Worm (Caenorhabditis elegans): Measurements from ENCODE around the gene lir-3.

lir-3 gene

DNA sequence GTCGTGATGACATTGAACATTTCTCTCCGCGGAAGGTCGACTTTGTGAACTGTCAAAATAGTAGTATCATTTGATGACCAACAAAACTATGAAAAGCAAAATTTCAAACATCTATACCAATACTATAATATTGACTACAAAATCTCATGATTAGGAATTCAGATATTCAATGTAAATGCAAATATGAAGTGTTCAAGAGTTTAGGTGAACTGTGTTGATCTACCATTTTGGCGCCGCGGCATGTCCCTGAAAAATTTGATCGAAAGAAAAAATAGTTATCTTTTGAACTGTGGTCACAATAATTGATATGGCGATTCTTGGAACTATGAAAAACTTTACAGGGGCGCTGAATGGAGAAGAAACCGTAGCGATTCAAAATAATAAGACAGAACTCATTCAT, 5.9 kb downstream of the lir-3 start:
- TF ChIP-seq sem-2 (GFP tag; optimal IDR thresholded peaks at IDR 0.05) (no peak), cnd-1 (tag; optimal IDR thresholded peaks at IDR 0.05) (no peak), nhr-2 (tag; optimal IDR thresholded peaks at IDR 0.05) (no peak), blmp-1 (tag; optimal IDR thresholded peaks at IDR 0.05) (no peak), mep-1 (tag; optimal IDR thresholded peaks at IDR 0.05) (no peak), unc-62 (GFP tag; optimal IDR thresholded peaks at IDR 0.05) (no peak), sptf-1 (tag; optimal IDR thresholded peaks at IDR 0.05) (no peak), nhr-12 (tag; optimal IDR thresholded peaks at IDR 0.05) (no peak), nhr-76 (tag; optimal IDR thresholded peaks at IDR 0.05) (no peak), lsy-2 (tag; optimal IDR thresholded peaks at IDR 0.05) (no peak), hlh-1 (tag; optimal IDR thresholded peaks at IDR 0.05) (no peak), ceh-43 (GFP tag; optimal IDR thresholded peaks at IDR 0.05) (no peak), drap-1 (GFP tag; optimal IDR thresholded peaks at IDR 0.05) (no peak)

DNA sequence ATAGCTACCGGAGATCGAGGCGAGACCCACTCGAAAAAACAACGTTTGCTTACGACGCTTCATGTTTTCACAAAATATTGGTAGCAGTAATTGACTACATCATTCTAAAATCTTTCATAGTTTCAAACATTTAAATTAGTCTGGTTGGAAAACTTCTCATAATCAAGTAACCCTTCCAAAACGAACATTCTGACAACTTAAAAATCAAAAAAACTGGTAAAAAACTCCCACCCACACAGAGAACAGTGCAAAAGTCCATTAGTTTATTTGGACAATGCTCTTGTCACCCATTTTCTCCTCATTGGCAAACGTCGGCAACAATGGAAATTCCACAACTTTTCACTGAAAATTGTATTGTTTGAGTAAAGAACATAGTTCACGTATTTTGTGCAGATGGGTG, 7.2 kb downstream of the lir-3 start, which contains the start of gene F37H8.6:
TSS of gene F37H8.6 (minus strand) at position 101 of the 400 bp plus-strand sequence.
- no peak for TF ChIP-seq ces-1 (GFP tag; optimal IDR thresholded peaks at IDR 0.05)
- no peak for TF ChIP-seq nhr-237 (tag; optimal IDR thresholded peaks at IDR 0.05)
- no peak for TF ChIP-seq lin-13 (tag; optimal IDR thresholded peaks at IDR 0.05)
- TF ChIP-seq sptf-1 (tag; optimal IDR thresholded peaks at IDR 0.05): no peak

DNA sequence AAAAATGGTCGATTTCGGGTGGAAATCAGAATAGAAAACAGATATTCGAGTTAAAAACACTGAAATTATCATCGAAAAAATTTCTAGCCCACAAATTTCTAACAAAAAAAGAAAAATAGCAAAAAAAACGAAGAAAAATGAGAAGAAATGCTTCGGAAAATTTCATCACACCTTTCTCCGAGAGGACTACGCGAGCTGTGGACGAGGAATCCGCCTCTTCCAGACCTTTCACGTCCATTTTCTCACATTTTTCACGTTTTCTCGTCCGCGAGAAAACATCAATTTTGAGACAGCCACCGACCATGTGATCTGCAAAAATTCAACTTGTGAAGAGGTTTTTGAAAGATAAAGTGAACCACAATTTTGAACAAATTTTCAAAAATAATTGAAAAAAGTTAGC, 8.2 kb downstream of the lir-3 start:
- TF ChIP-seq elt-3 (tag; optimal IDR thresholded peaks at IDR 0.05) (no peak), pha-4 (tag; optimal IDR thresholded peaks at IDR 0.05) (no peak), nhr-2 (tag; optimal IDR thresholded peaks at IDR 0.05) (no peak), blmp-1 (tag; optimal IDR thresholded peaks at IDR 0.05) (no peak), bed-3 (GFP tag; optimal IDR thresholded peaks at IDR 0.05) (no peak)

DNA sequence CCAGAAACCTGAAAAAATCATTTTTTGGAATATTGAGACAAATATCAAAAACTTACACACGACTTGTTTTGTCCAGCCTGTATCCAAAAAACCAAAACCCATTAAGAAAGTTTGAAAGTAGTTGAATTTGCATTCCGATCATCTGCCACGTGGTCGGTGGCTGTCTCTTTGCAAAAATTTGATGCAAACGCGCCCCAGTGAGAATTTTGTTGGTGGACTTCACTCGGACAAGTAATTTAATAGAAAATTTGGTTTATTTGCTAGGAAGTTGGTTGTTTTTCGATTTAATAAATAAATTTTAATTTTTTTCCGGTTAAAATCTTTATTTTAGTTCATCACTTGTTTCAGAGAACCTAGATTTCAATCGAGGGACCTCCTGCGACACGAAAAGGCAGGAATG, 9.3 kb downstream of the lir-3 start:
- no peak for TF ChIP-seq flh-1 (GFP tag; optimal IDR thresholded peaks at IDR 0.05)
- TF ChIP-seq ces-1 (GFP tag; optimal IDR thresholded peaks at IDR 0.05): no peak
- TF ChIP-seq hlh-1 (tag; optimal IDR thresholded peaks at IDR 0.05): no peak
- no peak for TF ChIP-seq mep-1 (tag; optimal IDR thresholded peaks at IDR 0.05)
- no peak for TF ChIP-seq lsy-2 (tag; optimal IDR thresholded peaks at IDR 0.05)
- TF ChIP-seq M03D4.4 (tag; optimal IDR thresholded peaks at IDR 0.05): no peak
- no peak for TF ChIP-seq blmp-1 (tag; optimal IDR thresholded peaks at IDR 0.05)
- no peak for TF ChIP-seq mab-5 (tag; optimal IDR thresholded peaks at IDR 0.05)
- TF ChIP-seq ceh-43 (GFP tag; optimal IDR thresholded peaks at IDR 0.05): no peak
- TF ChIP-seq mls-2 (tag; optimal IDR thresholded peaks at IDR 0.05): no peak
- no peak for TF ChIP-seq ztf-11 (tag; optimal IDR thresholded peaks at IDR 0.05)
- TF ChIP-seq lin-13 (tag; optimal IDR thresholded peaks at IDR 0.05): no peak

DNA sequence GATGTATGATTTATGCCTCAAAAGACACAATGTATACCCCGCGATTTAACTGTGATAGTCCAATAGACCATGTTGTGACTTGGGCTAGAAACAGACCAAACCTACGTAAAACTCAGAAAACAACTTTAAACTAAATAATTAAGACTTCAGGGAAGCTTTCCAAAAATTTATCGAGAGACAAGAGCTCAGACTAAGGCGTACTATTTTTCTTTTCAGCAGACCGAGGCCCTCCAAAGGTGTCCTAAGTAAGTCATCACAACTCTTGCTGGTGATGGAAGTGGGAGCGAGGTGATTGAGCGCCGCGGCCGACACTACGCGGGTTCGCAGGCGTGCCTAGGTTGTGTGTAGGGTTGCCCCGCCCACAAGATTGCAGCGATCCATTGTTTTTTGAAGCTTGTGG, 17.6 kb downstream of the lir-3 start:
- no peak for TF ChIP-seq drap-1 (GFP tag; optimal IDR thresholded peaks at IDR 0.05)
- no peak for TF ChIP-seq nhr-2 (tag; optimal IDR thresholded peaks at IDR 0.05)
- TF ChIP-seq cnd-1 (tag; optimal IDR thresholded peaks at IDR 0.05): no peak
- no peak for TF ChIP-seq nhr-237 (tag; optimal IDR thresholded peaks at IDR 0.05)

DNA sequence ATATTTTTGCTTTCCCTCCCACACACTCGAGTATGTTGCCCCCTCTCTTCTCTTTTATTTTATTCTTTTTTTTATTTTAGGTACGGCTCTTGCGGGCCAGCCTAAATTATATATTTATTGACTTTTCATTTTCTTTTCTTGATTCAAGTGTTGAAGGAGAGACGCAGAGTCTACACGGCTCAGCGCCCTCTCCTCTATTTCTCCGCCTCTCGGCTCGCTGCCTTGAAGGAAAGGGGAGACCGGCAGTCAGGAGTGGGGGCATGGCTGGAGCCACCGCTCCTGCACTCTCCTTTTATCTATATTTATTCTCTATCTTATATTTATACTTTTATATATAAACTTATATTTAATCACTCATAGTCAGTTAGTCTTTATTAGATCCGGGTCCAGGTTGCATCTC, 18.2 kb downstream of the lir-3 start:
- peak; percentile 48 for TF ChIP-seq ces-1 (GFP tag; optimal IDR thresholded peaks at IDR 0.05)
- TF ChIP-seq elt-3 (tag; optimal IDR thresholded peaks at IDR 0.05): no peak
- TF ChIP-seq flh-1 (GFP tag; optimal IDR thresholded peaks at IDR 0.05): no peak
- peak; percentile 10 for TF ChIP-seq sptf-1 (tag; optimal IDR thresholded peaks at IDR 0.05)
- TF ChIP-seq zip-8 (tag; optimal IDR thresholded peaks at IDR 0.05): no peak
- TF ChIP-seq ceh-39 (tag; optimal IDR thresholded peaks at IDR 0.05): no peak
- no peak for TF ChIP-seq elt-1 (tag; optimal IDR thresholded peaks at IDR 0.05; ENCODE audit: borderline replicate concordance, insufficient read depth)

DNA sequence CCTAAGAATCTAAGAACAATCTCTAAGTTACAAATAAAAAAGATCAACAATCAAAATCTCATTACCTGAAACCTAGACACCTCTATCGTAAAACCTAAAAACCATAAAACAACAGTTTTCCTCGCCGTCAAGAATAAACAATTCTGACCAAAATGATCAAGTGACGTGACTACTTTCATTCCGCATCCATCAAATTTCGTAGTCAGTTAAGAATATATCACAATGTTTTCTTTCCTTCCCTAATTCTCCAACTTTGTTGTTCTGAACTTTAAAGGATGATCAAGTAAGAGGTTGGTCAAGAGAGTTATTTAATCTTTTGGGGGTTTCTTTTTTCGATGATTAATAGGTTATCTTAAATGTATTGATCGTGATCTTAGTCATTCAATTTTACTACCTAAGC, 21.3 kb downstream of the lir-3 start:
- TF ChIP-seq blmp-1 (tag; optimal IDR thresholded peaks at IDR 0.05) (no peak), ceh-39 (tag; optimal IDR thresholded peaks at IDR 0.05) (no peak), tbx-8 (GFP tag; optimal IDR thresholded peaks at IDR 0.05) (no peak), unc-120 (tag; optimal IDR thresholded peaks at IDR 0.05; ENCODE audit: poor library complexity, severe bottlenecking) (no peak), ztf-11 (tag; optimal IDR thresholded peaks at IDR 0.05) (no peak), ceh-43 (GFP tag; optimal IDR thresholded peaks at IDR 0.05) (no peak), nhr-237 (tag; optimal IDR thresholded peaks at IDR 0.05) (no peak)
